Fruit fly (Drosophila melanogaster) whole organism, embryonic: Measurements from ENCODE around the gene ph-d.

Experiments
- Atf3 ChIP-seq: fragments of 200-800 bp; sonication (Bioruptor generic); optimal IDR thresholded peaks from 3 replicates; lab custom pipeline; 2016; ENCODE audit warnings: missing biosample characterization, missing genetic modification characterization
- Bgb ChIP-seq: fragments of 200-800 bp; sonication (Bioruptor generic); IDR thresholded peaks from 2 replicates; pipeline ENCODE4 v1.3.6; 2022; ENCODE audit warnings: missing biosample characterization, missing genetic modification characterization; ENCODE audit not compliant: partially characterized antibody
- C15 ChIP-seq: fragments of 200-800 bp; sonication (Bioruptor generic); IDR thresholded peaks from 3 replicates; pipeline ENCODE4 v1.3.6; 2022; ENCODE audit warnings: missing biosample characterization, missing genetic modification characterization
- CG10267 ChIP-seq: fragments of 200-800 bp; sonication (Bioruptor generic); optimal IDR thresholded peaks from 2 replicates; lab custom pipeline; 2018; ENCODE audit warnings: missing biosample characterization, mild to moderate bottlenecking, missing genetic modification characterization, moderate library complexity
- CG10274 ChIP-seq: fragments of 200-800 bp; sonication (Bioruptor generic); optimal IDR thresholded peaks from 3 replicates; lab custom pipeline; 2017; ENCODE audit warnings: missing biosample characterization, mild to moderate bottlenecking, missing genetic modification characterization
- CG11093 ChIP-seq: fragments of 200-800 bp; sonication (Bioruptor generic); IDR thresholded peaks from 3 replicates; pipeline ENCODE4 v1.3.6; 2022; ENCODE audit warnings: missing biosample characterization, missing genetic modification characterization
- CG12219 ChIP-seq: fragments of 200-800 bp; sonication (Bioruptor generic); optimal IDR thresholded peaks from 3 replicates; lab custom pipeline; 2018; ENCODE audit warnings: missing biosample characterization, mild to moderate bottlenecking, missing genetic modification characterization
- CG12236 ChIP-seq: fragments of 200-800 bp; sonication (Bioruptor generic); optimal IDR thresholded peaks from 2 replicates; lab custom pipeline; 2016; ENCODE audit warnings: missing biosample characterization, missing genetic modification characterization
- CG13123 ChIP-seq: fragments of 200-800 bp; sonication (Bioruptor generic); optimal IDR thresholded peaks from 2 replicates; lab custom pipeline; 2016; ENCODE audit warnings: missing biosample characterization, missing genetic modification characterization
- CG14441 ChIP-seq: fragments of 200-800 bp; sonication (Bioruptor generic); IDR thresholded peaks from 2 replicates; pipeline ENCODE4 v1.3.6; 2022; ENCODE audit warnings: missing biosample characterization, missing genetic modification characterization
- CG15073 ChIP-seq: fragments of 200-800 bp; sonication (Bioruptor generic); optimal IDR thresholded peaks from 2 replicates; lab custom pipeline; 2016; ENCODE audit warnings: missing biosample characterization, missing genetic modification characterization
- CG17359 ChIP-seq: fragments of 200-800 bp; sonication (Bioruptor generic); optimal IDR thresholded peaks from 3 replicates; lab custom pipeline; 2018; ENCODE audit warnings: missing biosample characterization, mild to moderate bottlenecking, missing genetic modification characterization, moderate library complexity
- CG17568 ChIP-seq: fragments of 200-800 bp; sonication (Bioruptor generic); optimal IDR thresholded peaks from 2 replicates; lab custom pipeline; 2018; ENCODE audit warnings: missing biosample characterization, mild to moderate bottlenecking, missing genetic modification characterization, moderate library complexity
- CG1792 ChIP-seq: fragments of 200-800 bp; sonication (Bioruptor generic); optimal IDR thresholded peaks from 2 replicates; lab custom pipeline; 2016; ENCODE audit warnings: missing biosample characterization, missing genetic modification characterization
- CG2712 ChIP-seq: fragments of 200-800 bp; optimal IDR thresholded peaks from 3 replicates; lab custom pipeline; 2019; ENCODE audit warnings: missing biosample characterization, mild to moderate bottlenecking, missing genetic modification characterization, moderate library complexity
- CG2875 ChIP-seq: fragments of 200-800 bp; sonication (Bioruptor generic); optimal IDR thresholded peaks from 2 replicates; lab custom pipeline; 2017; ENCODE audit warnings: missing biosample characterization, mild to moderate bottlenecking, missing genetic modification characterization, missing genetic modification reagents
- CG31224 ChIP-seq: fragments of 200-800 bp; sonication (Bioruptor generic); IDR thresholded peaks from 2 replicates; pipeline ENCODE4 v1.3.6; 2022; ENCODE audit warnings: missing biosample characterization, missing genetic modification characterization
- CG4360 ChIP-seq: fragments of 200-800 bp; sonication (Bioruptor generic); IDR thresholded peaks from 2 replicates; pipeline ENCODE4 v1.3.6; 2022; ENCODE audit warnings: missing biosample characterization, missing genetic modification characterization
- CG5245 ChIP-seq: fragments of 200-800 bp; sonication (Bioruptor generic); optimal IDR thresholded peaks from 3 replicates; lab custom pipeline; 2016; ENCODE audit warnings: missing biosample characterization, missing genetic modification characterization
- CG6272 ChIP-seq: fragments of 200-800 bp; sonication (Bioruptor generic); IDR thresholded peaks from 2 replicates; pipeline ENCODE4 v1.3.6; 2022; ENCODE audit warnings: missing biosample characterization, missing genetic modification characterization
- CG8765 ChIP-seq: fragments of 200-800 bp; sonication (Bioruptor generic); IDR thresholded peaks from 2 replicates; pipeline ENCODE4 v1.3.6; 2022; ENCODE audit warnings: missing biosample characterization, missing genetic modification characterization
- Dek ChIP-seq: fragments of 200-800 bp; sonication (Bioruptor generic); optimal IDR thresholded peaks from 3 replicates; lab custom pipeline; 2019; ENCODE audit warnings: missing biosample characterization, mild to moderate bottlenecking, missing genetic modification characterization, moderate library complexity
- Gsc ChIP-seq: fragments of 200-800 bp; sonication (Bioruptor generic); IDR thresholded peaks from 2 replicates; pipeline ENCODE4 v1.3.6; 2022; ENCODE audit warnings: missing biosample characterization, missing genetic modification characterization
- H2.0 ChIP-seq: fragments of 200-800 bp; sonication (Bioruptor generic); IDR thresholded peaks from 2 replicates; pipeline ENCODE4 v1.3.6; 2022; ENCODE audit warnings: missing biosample characterization, missing genetic modification characterization
- HHEX ChIP-seq: fragments of 200-800 bp; sonication (Bioruptor generic); optimal IDR thresholded peaks from 3 replicates; lab custom pipeline; 2017; ENCODE audit warnings: missing biosample characterization, mild to moderate bottlenecking, missing genetic modification characterization, missing genetic modification reagents
- HmgD ChIP-seq: fragments of 200-800 bp; sonication (Bioruptor generic); optimal IDR thresholded peaks from 3 replicates; lab custom pipeline; 2016; ENCODE audit warnings: missing biosample characterization, missing genetic modification characterization
- Lhr ChIP-seq: fragments of 200-800 bp; sonication (Bioruptor generic); optimal IDR thresholded peaks from 3 replicates; lab custom pipeline; 2017; ENCODE audit warnings: mild to moderate bottlenecking, missing biosample characterization, missing genetic modification reagents, missing genetic modification characterization
- Med ChIP-seq: fragments of 200-800 bp; sonication (Bioruptor generic); peaks from one replicate; lab custom pipeline; 2016; ENCODE audit warnings: missing biosample characterization, missing genetic modification characterization, mild to moderate bottlenecking, inconsistent platforms, moderate library complexity
- Mes4 ChIP-seq: fragments of 200-800 bp; sonication (Bioruptor generic); optimal IDR thresholded peaks from 2 replicates; lab custom pipeline; 2016; ENCODE audit warnings: missing biosample characterization, missing genetic modification characterization
- Myb ChIP-seq: fragments of 200-800 bp; sonication (Bioruptor generic); optimal IDR thresholded peaks from 2 replicates; lab custom pipeline; 2016; ENCODE audit warnings: missing biosample characterization, missing genetic modification characterization
- NFAT ChIP-seq: fragments of 200-800 bp; sonication (Bioruptor generic); IDR thresholded peaks from 2 replicates; pipeline ENCODE4 v1.3.6; 2022; ENCODE audit warnings: missing biosample characterization, missing genetic modification characterization
- Poxn ChIP-seq: fragments of 200-800 bp; sonication (Bioruptor generic); IDR thresholded peaks from 2 replicates; pipeline ENCODE4 v1.3.6; 2022; ENCODE audit warnings: missing biosample characterization, missing genetic modification characterization
- Taf1 ChIP-seq: fragments of 200-800 bp; sonication (Bioruptor generic); IDR thresholded peaks from 2 replicates; pipeline ENCODE4 v1.3.6; 2022; ENCODE audit warnings: missing biosample characterization, missing genetic modification characterization
- Usf ChIP-seq: fragments of 200-800 bp; sonication (Bioruptor generic); optimal IDR thresholded peaks from 2 replicates; lab custom pipeline; 2017; ENCODE audit warnings: missing genotype, missing biosample characterization, missing genetic modification characterization
- ase ChIP-seq: fragments of 200-800 bp; sonication (Bioruptor generic); IDR thresholded peaks from 3 replicates; pipeline ENCODE4 v1.3.6; 2022; ENCODE audit warnings: missing biosample characterization, missing genetic modification characterization
- ato ChIP-seq: fragments of 200-800 bp; sonication (Bioruptor generic); IDR thresholded peaks from 2 replicates; pipeline ENCODE4 v1.3.6; 2022; ENCODE audit warnings: missing biosample characterization, missing genetic modification characterization; ENCODE audit not compliant: partially characterized antibody
- br ChIP-seq: fragments of >200 bp; optimal IDR thresholded peaks from 2 replicates; lab custom pipeline; 2017
- btn ChIP-seq: fragments of 200-800 bp; sonication (Bioruptor generic); optimal IDR thresholded peaks from 2 replicates; lab custom pipeline; 2016; ENCODE audit warnings: missing biosample characterization, missing genetic modification characterization
- dimm ChIP-seq: fragments of 200-800 bp; sonication (Bioruptor generic); IDR thresholded peaks from 2 replicates; pipeline ENCODE4 v1.3.6; 2022; ENCODE audit warnings: missing biosample characterization, missing genetic modification characterization
- ewg ChIP-seq: fragments of 200-800 bp; sonication (Bioruptor generic); optimal IDR thresholded peaks from 3 replicates; lab custom pipeline; 2017; ENCODE audit warnings: mild to moderate bottlenecking, missing biosample characterization, missing genetic modification reagents, missing genetic modification characterization
- exex ChIP-seq: fragments of 200-800 bp; sonication (Bioruptor generic); optimal IDR thresholded peaks from 4 replicates; lab custom pipeline; 2018; ENCODE audit warnings: missing biosample characterization, mild to moderate bottlenecking, missing genetic modification characterization, moderate library complexity
- fd3F ChIP-seq: fragments of 200-800 bp; sonication (Bioruptor generic); optimal IDR thresholded peaks from 2 replicates; lab custom pipeline; 2018; ENCODE audit warnings: missing biosample characterization, mild to moderate bottlenecking, missing genetic modification characterization, moderate library complexity
- gcm2 ChIP-seq: fragments of 200-800 bp; sonication (Bioruptor generic); optimal IDR thresholded peaks from 2 replicates; lab custom pipeline; 2016; ENCODE audit warnings: missing biosample characterization, missing genetic modification characterization
- inv ChIP-seq: fragments of 200-800 bp; sonication (Bioruptor generic); IDR thresholded peaks from 2 replicates; pipeline ENCODE4 v1.3.6; 2022; ENCODE audit warnings: missing biosample characterization, missing genetic modification characterization; ENCODE audit not compliant: partially characterized antibody
- jumu ChIP-seq: fragments of 200-800 bp; sonication (Bioruptor generic); optimal IDR thresholded peaks from 3 replicates; lab custom pipeline; 2016; ENCODE audit warnings: missing biosample characterization, missing genetic modification characterization
- klu ChIP-seq: fragments of 200-800 bp; sonication (Bioruptor generic); IDR thresholded peaks from 2 replicates; pipeline ENCODE4 v1.3.6; 2022; ENCODE audit warnings: missing biosample characterization, missing genetic modification characterization
- pb ChIP-seq: fragments of 200-800 bp; sonication (Bioruptor generic); optimal IDR thresholded peaks from 3 replicates; lab custom pipeline; 2016; ENCODE audit warnings: missing biosample characterization, missing genetic modification characterization
- pfk ChIP-seq: fragments of 200-800 bp; sonication (Bioruptor generic); optimal IDR thresholded peaks from 2 replicates; lab custom pipeline; 2018; ENCODE audit warnings: missing biosample characterization, mild to moderate bottlenecking, missing genetic modification characterization, moderate library complexity
- salm ChIP-seq: fragments of 200-800 bp; sonication (Bioruptor generic); optimal IDR thresholded peaks from 2 replicates; lab custom pipeline; 2018; ENCODE audit warnings: missing biosample characterization, mild to moderate bottlenecking, missing genetic modification characterization
- slbo ChIP-seq: fragments of 200-800 bp; sonication (Bioruptor generic); IDR thresholded peaks from 2 replicates; pipeline ENCODE4 v1.3.6; 2022; ENCODE audit warnings: missing biosample characterization, missing genetic modification characterization
- tap ChIP-seq: fragments of 200-800 bp; optimal IDR thresholded peaks from 3 replicates; lab custom pipeline; 2019; ENCODE audit warnings: missing biosample characterization, mild to moderate bottlenecking, missing genetic modification characterization, moderate library complexity
- tgo ChIP-seq: fragments of 200-800 bp; sonication (Bioruptor generic); IDR thresholded peaks from 3 replicates; pipeline ENCODE4 v1.3.6; 2022; ENCODE audit warnings: missing biosample characterization, missing genetic modification characterization
- yki ChIP-seq: fragments of >200 bp; optimal IDR thresholded peaks from 3 replicates; lab custom pipeline; 2018

The ph-d gene

DNA sequence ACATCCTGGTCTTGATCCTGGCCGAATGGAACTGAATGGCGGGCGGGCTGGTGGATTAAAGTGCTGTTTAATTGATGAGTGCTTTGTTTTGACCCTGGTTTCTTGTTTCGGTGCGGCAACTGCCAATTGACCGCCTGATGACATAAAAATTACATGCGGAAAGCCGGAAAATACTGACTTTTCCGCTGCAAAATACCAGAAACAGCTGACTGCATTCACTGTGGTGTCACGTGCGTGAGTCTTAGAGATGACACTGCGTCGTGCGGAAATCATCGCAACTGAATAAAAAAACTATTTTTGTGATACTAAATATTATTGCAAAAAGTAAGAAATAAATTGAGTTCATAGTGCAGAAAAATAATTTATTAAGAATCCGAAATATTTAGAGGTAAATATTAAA, 26.4 kb upstream of the ph-d start, which contains the start of gene bcn92 (continued):
- TF ChIP-seq salm (tag; lab: Kevin White, UChicago): no peak
- TF ChIP-seq br (lab: Kevin White, UChicago): no peak
- TF ChIP-seq fd3F: no peak
- no peak for TF ChIP-seq ase
- peak; percentile 26 for TF ChIP-seq CG13123
- TF ChIP-seq CG15073 (GFP tag; lab: Kevin White, UChicago): no peak
- no peak for TF ChIP-seq CG17568 (GFP tag; lab: Kevin White, UChicago)
- peak; percentile 3 for TF ChIP-seq CG17359 (tag; lab: Kevin White, UChicago)
- TF ChIP-seq Usf (GFP tag; lab: Kevin White, UChicago): peak; percentile 35
- TF ChIP-seq tgo (GFP tag; lab: Robert Waterston, UW): no peak
- TF ChIP-seq CG11093: no peak
- peak; percentile 87 for TF ChIP-seq ato (GFP tag; lab: Robert Waterston, UW)
- peak; percentile 76 for TF ChIP-seq slbo (GFP tag; lab: Robert Waterston, UW)
- TF ChIP-seq Taf1 (GFP tag; lab: Robert Waterston, UW): no peak
- no peak for TF ChIP-seq pb
- TF ChIP-seq exex (tag; lab: Kevin White, UChicago): no peak
- peak; percentile 95 for TF ChIP-seq Bgb
- peak; percentile 33; the same call in 1 of the 2 replicates for TF ChIP-seq CG14441 (GFP tag; lab: Robert Waterston, UW)
- peak; percentile 31; the same call in 1 of the 2 replicates for TF ChIP-seq CG6272 (GFP tag; lab: Robert Waterston, UW)
- TF ChIP-seq pfk (GFP tag; lab: Kevin White, UChicago): no peak
- TF ChIP-seq Dek (tag; lab: Kevin White, UChicago): peak; percentile 16
- peak; percentile 43 for TF ChIP-seq CG2712 (tag; lab: Kevin White, UChicago)
- no peak for TF ChIP-seq Mes4 (GFP tag; lab: Kevin White, UChicago)
- TF ChIP-seq CG1792 (GFP tag; lab: Kevin White, UChicago): peak; percentile 43
- TF ChIP-seq Med (GFP tag; lab: Kevin White, UChicago): peak; percentile 92
- no peak for TF ChIP-seq Poxn (GFP tag; lab: Robert Waterston, UW)
- no peak for TF ChIP-seq Atf3 (GFP tag; lab: Kevin White, UChicago)
- TF ChIP-seq yki (lab: Kevin White, UChicago): no peak
- TF ChIP-seq CG12236 (GFP tag; lab: Kevin White, UChicago): no peak
- TF ChIP-seq gcm2 (GFP tag; lab: Kevin White, UChicago): no peak
- TF ChIP-seq CG10267 (tag; lab: Kevin White, UChicago): peak; percentile 50
- TF ChIP-seq C15 (GFP tag; lab: Robert Waterston, UW): no peak
- TF ChIP-seq CG31224 (GFP tag; lab: Robert Waterston, UW): no peak
- TF ChIP-seq H2.0 (GFP tag; lab: Robert Waterston, UW): no peak
- TF ChIP-seq inv: peak; percentile 93
- TF ChIP-seq btn (GFP tag; lab: Kevin White, UChicago): no peak
- no peak for TF ChIP-seq Lhr (GFP tag; lab: Kevin White, UChicago)
- TF ChIP-seq CG2875 (GFP tag; lab: Kevin White, UChicago): no peak
- no peak for TF ChIP-seq CG4360 (GFP tag; lab: Robert Waterston, UW)
- no peak for TF ChIP-seq Gsc (GFP tag; lab: Robert Waterston, UW)
- TF ChIP-seq jumu (GFP tag; lab: Kevin White, UChicago): peak; percentile 50
- TF ChIP-seq klu (GFP tag; lab: Robert Waterston, UW): no peak
- TF ChIP-seq CG8765 (GFP tag; lab: Robert Waterston, UW): no peak
- TF ChIP-seq Myb: peak; percentile 45
- TF ChIP-seq ewg (GFP tag; lab: Kevin White, UChicago): no peak
- no peak for TF ChIP-seq CG5245 (GFP tag; lab: Kevin White, UChicago)
- no peak for TF ChIP-seq tap
- no peak for TF ChIP-seq CG12219 (GFP tag; lab: Kevin White, UChicago)
- no peak for TF ChIP-seq HmgD
- TF ChIP-seq dimm: no peak
- TF ChIP-seq HHEX (GFP tag; lab: Kevin White, UChicago): no peak
- no peak for TF ChIP-seq NFAT (GFP tag; lab: Robert Waterston, UW)
- TF ChIP-seq CG10274 (GFP tag; lab: Kevin White, UChicago): no peak
